Fruit fly (Drosophila melanogaster): ENCODE measurements around the gene CG12991.

Gene CG12991

dm6 chrX:17582650-17583049 is 3.0 kb downstream of the CG12991 start (continued):
- TF ChIP-seq sd (tag; optimal IDR thresholded peaks at IDR 0.05), result no peak
- no peak for TF ChIP-seq Dip2 (GFP tag; IDR thresholded peaks at IDR 0.05)
- no peak for TF ChIP-seq TFAM (GFP tag; optimal IDR thresholded peaks at IDR 0.05)
- no peak for TF ChIP-seq Chrac-16 (GFP tag; optimal IDR thresholded peaks at IDR 0.05)
- TF ChIP-seq CG10462 (GFP tag; optimal IDR thresholded peaks at IDR 0.05), result no peak
- TF ChIP-seq CG30431 (GFP tag; optimal IDR thresholded peaks at IDR 0.05), result no peak
- no peak for TF ChIP-seq corto (GFP tag; optimal IDR thresholded peaks at IDR 0.05)
- no peak for TF ChIP-seq cg (GFP tag; optimal IDR thresholded peaks at IDR 0.05)
- no peak for TF ChIP-seq Dp (GFP tag; optimal IDR thresholded peaks at IDR 0.05)
- no peak for TF ChIP-seq Abd-B (GFP tag; optimal IDR thresholded peaks at IDR 0.05)
- TF ChIP-seq CG8944 (GFP tag; optimal IDR thresholded peaks at IDR 0.05), result no peak
- TF ChIP-seq Ets65A (GFP tag), result no peak
- no peak for TF ChIP-seq ems (GFP tag; optimal IDR thresholded peaks at IDR 0.05)
- no peak for TF ChIP-seq Aef1 (GFP tag; IDR thresholded peaks at IDR 0.05)
- no peak for TF ChIP-seq CG14667 (GFP tag; IDR thresholded peaks at IDR 0.05)
- 0 out of 3 replicates have a peak, but pooled peaks have one; percentile 42 for TF ChIP-seq CG3726 (GFP tag; IDR thresholded peaks at IDR 0.05)
- peak; percentile 7 for TF ChIP-seq CG7987 (GFP tag; optimal IDR thresholded peaks at IDR 0.05)
- TF ChIP-seq Rfx (GFP tag; IDR thresholded peaks at IDR 0.05), result peak; percentile 10; the same call in 1 of the 2 replicates
- TF ChIP-seq hth (optimal IDR thresholded peaks at IDR 0.05), result no peak
- TF ChIP-seq Hand (GFP tag; optimal IDR thresholded peaks at IDR 0.05), result no peak
- peak; percentile 31 for TF ChIP-seq CG6854 (GFP tag; optimal IDR thresholded peaks at IDR 0.05)
- no peak for TF ChIP-seq CG3065 (GFP tag; optimal IDR thresholded peaks at IDR 0.05)
- no peak for TF ChIP-seq kni (GFP tag; optimal IDR thresholded peaks at IDR 0.05)
- TF ChIP-seq schlank (tag; optimal IDR thresholded peaks at IDR 0.05), result no peak
- no peak for TF ChIP-seq vnd (GFP tag; IDR thresholded peaks at IDR 0.05; ENCODE audit: partially characterized antibody)
- no peak for TF ChIP-seq Oli (tag; optimal IDR thresholded peaks at IDR 0.05)
- no peak for TF ChIP-seq eve (GFP tag; optimal IDR thresholded peaks at IDR 0.05)
- no peak for TF ChIP-seq bigmax (GFP tag; optimal IDR thresholded peaks at IDR 0.05)
- no peak for TF ChIP-seq nmo (GFP tag; optimal IDR thresholded peaks at IDR 0.05)
- TF ChIP-seq HLH3B (GFP tag; IDR thresholded peaks at IDR 0.05), result peak; percentile 47; the same call in 1 of the 2 replicates
- TF ChIP-seq B-H2 (GFP tag; optimal IDR thresholded peaks at IDR 0.05), result no peak
- TF ChIP-seq sens-2 (GFP tag; IDR thresholded peaks at IDR 0.05), result no peak
- no peak for TF ChIP-seq p53 (GFP tag; optimal IDR thresholded peaks at IDR 0.05)
- TF ChIP-seq CG43689 (GFP tag; IDR thresholded peaks at IDR 0.05), result 0 out of 2 replicates have a peak, but pooled peaks have one; percentile 40
- TF ChIP-seq ap (GFP tag; IDR thresholded peaks at IDR 0.05), result no peak
- TF ChIP-seq ftz-f1 (GFP tag; optimal IDR thresholded peaks at IDR 0.05), result no peak
- TF ChIP-seq CG9932 (GFP tag; IDR thresholded peaks at IDR 0.05), result no peak
- TF ChIP-seq Neu2 (GFP tag; optimal IDR thresholded peaks at IDR 0.05; ENCODE audit: borderline replicate concordance), result no peak
- TF ChIP-seq CG17385 (GFP tag; optimal IDR thresholded peaks at IDR 0.05), result peak; percentile 32
- TF ChIP-seq ranshi (GFP tag; IDR thresholded peaks at IDR 0.05), result peak; percentile 18; the same call in 1 of the 2 replicates
- TF ChIP-seq Mrtf (GFP tag; IDR thresholded peaks at IDR 0.05), result no peak
- no peak for TF ChIP-seq CG8359 (GFP tag; optimal IDR thresholded peaks at IDR 0.05; ENCODE audit: borderline replicate concordance)
- TF ChIP-seq en (GFP tag; optimal IDR thresholded peaks at IDR 0.05), result peak; percentile 37
- TF ChIP-seq CG15011 (GFP tag; optimal IDR thresholded peaks at IDR 0.05), result peak; percentile 48
- peak; percentile 29 for TF ChIP-seq NK7.1 (GFP tag; optimal IDR thresholded peaks at IDR 0.05)
- TF ChIP-seq Camta (GFP tag; optimal IDR thresholded peaks at IDR 0.05), result peak; percentile 7
- no peak for TF ChIP-seq Trl (optimal IDR thresholded peaks at IDR 0.05)
- TF ChIP-seq Trl (GFP tag; optimal IDR thresholded peaks at IDR 0.05), result peak; percentile 56
- TF ChIP-seq jing (GFP tag; optimal IDR thresholded peaks at IDR 0.05), result no peak
- TF ChIP-seq nerfin-2 (GFP tag; IDR thresholded peaks at IDR 0.05; ENCODE audit: partially characterized antibody), result no peak
- TF ChIP-seq CG14050 (GFP tag; IDR thresholded peaks at IDR 0.05), result no peak
- TF ChIP-seq HHEX (GFP tag; optimal IDR thresholded peaks at IDR 0.05), result peak; percentile 57

All from whole organism, embryonic.